Fruit fly (Drosophila melanogaster): ENCODE data around the gene RapGAP1.

- TF ChIP-seq Dll (optimal IDR thresholded peaks at IDR 0.05): no peak
- TF ChIP-seq psq (optimal IDR thresholded peaks at IDR 0.05): no peak
- no peak for TF ChIP-seq CG8478 (optimal IDR thresholded peaks at IDR 0.05)
- no peak for TF ChIP-seq EcR (GFP tag; optimal IDR thresholded peaks at IDR 0.05)
Observed at dm6 chr2L:7536332-7536731, 42.4 kb downstream of the RapGAP1 start.

Measured in whole organism.